Fruit fly (Drosophila melanogaster): ENCODE data around the gene CG43999.

DNA sequence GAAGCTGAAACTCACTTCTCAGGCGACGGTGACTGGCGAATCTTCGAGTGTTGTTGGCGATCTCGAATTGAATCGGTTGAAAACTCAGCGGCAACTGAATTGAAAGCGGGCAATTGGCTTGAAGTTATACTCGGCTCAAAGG is 19.4 kb upstream of the CG43999 start, which contains the start of gene CG12268:
- TF ChIP-seq CG8119 (GFP tag; IDR thresholded peaks at IDR 0.05) (no peak), Blimp-1 (GFP tag; optimal IDR thresholded peaks at IDR 0.05) (no peak), fkh (GFP tag; optimal IDR thresholded peaks at IDR 0.05) (no peak)
